Worm (Caenorhabditis elegans) whole organism, L1 larva: Measurements from ENCODE around the gene T05A8.8.

Source experiments
- C34B4.2 ChIP-seq: sonication (generic microtip); optimal IDR thresholded peaks from 2 replicates; lab custom pipeline; 2017; ENCODE audit warnings: mild to moderate bottlenecking, missing genetic modification characterization, missing compliant biosample characterization
- F16B12.6 ChIP-seq: fragments of 150-350 bp; optimal IDR thresholded peaks from 2 replicates; lab custom pipeline; 2014; ENCODE audit warnings: missing biosample characterization, missing genetic modification characterization
- aha-1 ChIP-seq: fragments of 150-350 bp; optimal IDR thresholded peaks from 2 replicates; lab custom pipeline; 2014; ENCODE audit warnings: missing biosample characterization, missing genetic modification characterization
- aly-2 ChIP-seq: fragments of 150-350 bp; optimal IDR thresholded peaks from 2 replicates; lab custom pipeline; 2014; ENCODE audit warnings: missing biosample characterization, missing genetic modification characterization
- ama-1 ChIP-seq: fragments of 150-350 bp; optimal IDR thresholded peaks from 2 replicates; lab custom pipeline; 2014
- ceh-63 ChIP-seq: fragments of 200-800 bp; sonication (Bioruptor generic); optimal IDR thresholded peaks from 2 replicates; lab custom pipeline; 2018; ENCODE audit warnings: mild to moderate bottlenecking, missing genetic modification characterization, missing compliant biosample characterization
- ceh-8 ChIP-seq: fragments of 200-800 bp; sonication (Bioruptor generic); optimal IDR thresholded peaks from 2 replicates; lab custom pipeline; 2018; ENCODE audit warnings: mild to moderate bottlenecking, missing genetic modification characterization, moderate library complexity, missing compliant biosample characterization
- ceh-82 ChIP-seq, 3 experiments: fragments of 150-350 bp in 1 of 3; sonication (generic microtip) in 2 of 3; optimal IDR thresholded peaks; 2 replicates each; lab custom pipeline; 2014 to 2017; ENCODE audit warnings: missing biosample characterization in 3 of 3, missing genetic modification characterization in 3 of 3
- dpl-1 ChIP-seq, 3 experiments: fragments of 150-350 bp in 2 of 3; sonication (generic microtip) in 1 of 3; optimal IDR thresholded peaks; 2 replicates each; lab custom pipeline; 2014 to 2017; ENCODE audit warnings: missing biosample characterization in 3 of 3, missing genetic modification characterization in 3 of 3, missing genetic modification reagents in 3 of 3
- efl-1 ChIP-seq, 4 experiments: fragments of 150-350 bp; optimal IDR thresholded peaks in 3 of 4; peaks in 1 of 4; 1 replicate in 1 of 4; 2 replicates in 3 of 4; lab custom pipeline; 2014; ENCODE audit warnings: missing biosample characterization in 2 of 4, missing genetic modification characterization in 2 of 4, missing genetic modification reagents in 2 of 4
- efl-3 ChIP-seq: fragments of 200-800 bp; sonication (Bioruptor generic); optimal IDR thresholded peaks from 2 replicates; lab custom pipeline; 2018; ENCODE audit warnings: mild to moderate bottlenecking, missing genetic modification characterization, missing compliant biosample characterization
- elt-2 ChIP-seq: sonication (generic microtip); optimal IDR thresholded peaks from 2 replicates; lab custom pipeline; 2016; ENCODE audit warnings: missing genetic modification characterization, mild to moderate bottlenecking, inconsistent platforms, missing compliant biosample characterization, missing genetic modification reagents
- fkh-10 ChIP-seq: sonication (generic microtip); optimal IDR thresholded peaks from 2 replicates; lab custom pipeline; 2017; ENCODE audit warnings: missing biosample characterization, missing genetic modification reagents, missing genetic modification characterization
- fkh-4 ChIP-seq: sonication (generic microtip); optimal IDR thresholded peaks from 2 replicates; lab custom pipeline; 2016; ENCODE audit warnings: missing compliant biosample characterization, missing genetic modification characterization, borderline replicate concordance
- fos-1 ChIP-seq: fragments of 150-350 bp; optimal IDR thresholded peaks from 2 replicates; lab custom pipeline; 2014; ENCODE audit warnings: missing biosample characterization, missing genetic modification characterization
- grh-1 ChIP-seq: fragments of 200-800 bp; sonication (Bioruptor generic); IDR thresholded peaks from 2 replicates; pipeline ENCODE4 v1.3.6; 2022; ENCODE audit warnings: missing genetic modification reagents, missing genetic modification characterization, missing compliant biosample characterization
- hpl-2 ChIP-seq: fragments of 150-350 bp; optimal IDR thresholded peaks from 2 replicates; lab custom pipeline; 2014; ENCODE audit warnings: missing biosample characterization, missing genetic modification reagents, missing genetic modification characterization
- irx-1 ChIP-seq: sonication (generic microtip); optimal IDR thresholded peaks from 2 replicates; lab custom pipeline; 2016; ENCODE audit warnings: missing genetic modification characterization, missing compliant biosample characterization
- isw-1 ChIP-seq: fragments of 200-800 bp; sonication (Bioruptor generic); IDR thresholded peaks from 2 replicates; pipeline ENCODE4 v1.3.6; 2022; ENCODE audit warnings: missing genetic modification characterization, missing compliant biosample characterization
- lin-14 ChIP-seq: fragments of 200-800 bp; sonication (Bioruptor generic); optimal IDR thresholded peaks from 2 replicates; lab custom pipeline; 2018; ENCODE audit warnings: mild to moderate bottlenecking, missing genetic modification characterization, moderate library complexity, missing compliant biosample characterization
- lin-15B ChIP-seq: fragments of 150-350 bp; sonication (generic microtip); optimal IDR thresholded peaks from 3 replicates; lab custom pipeline; 2014; ENCODE audit warnings: missing biosample characterization, missing genetic modification characterization
- lin-35 ChIP-seq, 2 experiments: fragments of 150-350 bp; optimal IDR thresholded peaks; 2 replicates each; lab custom pipeline; 2014; ENCODE audit warnings: missing biosample characterization in 2 of 2, missing genetic modification characterization in 2 of 2, missing genetic modification reagents in 2 of 2
- lir-3 ChIP-seq: sonication (generic microtip); optimal IDR thresholded peaks from 2 replicates; lab custom pipeline; 2016; ENCODE audit warnings: mild to moderate bottlenecking, missing genetic modification characterization, moderate library complexity, missing compliant biosample characterization; ENCODE audit not compliant: poor library complexity
- mdl-1 ChIP-seq, 2 experiments: fragments of 150-350 bp; optimal IDR thresholded peaks; 2 replicates each; lab custom pipeline; 2014 to 2017; ENCODE audit warnings: missing biosample characterization in 2 of 2, missing genetic modification characterization in 2 of 2, inconsistent platforms in 1 of 2
- mep-1 ChIP-seq: fragments of 150-350 bp; optimal IDR thresholded peaks from 2 replicates; lab custom pipeline; 2014; ENCODE audit warnings: missing biosample characterization, missing genetic modification characterization
- nhr-11 ChIP-seq: fragments of 150-350 bp; optimal IDR thresholded peaks from 2 replicates; lab custom pipeline; 2014; ENCODE audit warnings: missing biosample characterization, missing genetic modification characterization
- nhr-19 ChIP-seq: fragments of 200-800 bp; sonication (Bioruptor generic); conservative IDR thresholded peaks from 2 replicates; pipeline ENCODE4 v1.3.6; 2022; ENCODE audit warnings: missing genetic modification characterization, missing compliant biosample characterization
- nhr-20 ChIP-seq: sonication (generic microtip); optimal IDR thresholded peaks from 2 replicates; lab custom pipeline; 2016; ENCODE audit warnings: mild to moderate bottlenecking, missing genetic modification characterization, missing compliant biosample characterization
- nhr-28 ChIP-seq: fragments of 150-350 bp; optimal IDR thresholded peaks from 2 replicates; lab custom pipeline; 2014; ENCODE audit warnings: missing biosample characterization, missing genetic modification characterization
- nhr-47 ChIP-seq: sonication (generic microtip); optimal IDR thresholded peaks from 2 replicates; lab custom pipeline; 2016; ENCODE audit warnings: mild to moderate bottlenecking, missing genetic modification characterization, moderate library complexity, missing compliant biosample characterization
- nhr-76 ChIP-seq: sonication (generic microtip); optimal IDR thresholded peaks from 2 replicates; lab custom pipeline; 2017; ENCODE audit warnings: missing biosample characterization, missing genetic modification characterization
- nhr-84 ChIP-seq: sonication (generic microtip); optimal IDR thresholded peaks from 2 replicates; lab custom pipeline; 2017; ENCODE audit warnings: missing biosample characterization, missing genetic modification characterization
- pag-3 ChIP-seq: sonication (generic microtip); optimal IDR thresholded peaks from 2 replicates; lab custom pipeline; 2017; ENCODE audit warnings: missing genetic modification characterization, mild to moderate bottlenecking, missing compliant biosample characterization, antibody characterized with exemption, borderline replicate concordance; ENCODE audit not compliant: insufficient read depth
- skn-1 ChIP-seq: fragments of 150-350 bp; optimal IDR thresholded peaks from 2 replicates; lab custom pipeline; 2014; ENCODE audit warnings: missing biosample characterization, missing genetic modification characterization
- snpc-4 ChIP-seq: fragments of 150-350 bp; optimal IDR thresholded peaks from 2 replicates; lab custom pipeline; 2014; ENCODE audit warnings: missing biosample characterization, missing genetic modification characterization
- sox-4 ChIP-seq: sonication (generic microtip); optimal IDR thresholded peaks from 2 replicates; lab custom pipeline; 2016; ENCODE audit warnings: missing genetic modification characterization, missing compliant biosample characterization
- sup-37 ChIP-seq: fragments of 200-800 bp; sonication (Bioruptor generic); optimal IDR thresholded peaks from 2 replicates; lab custom pipeline; 2018; ENCODE audit warnings: mild to moderate bottlenecking, missing genetic modification characterization, missing compliant biosample characterization
- swsn-7 ChIP-seq: sonication (generic microtip); optimal IDR thresholded peaks from 2 replicates; lab custom pipeline; 2016; ENCODE audit warnings: missing genetic modification characterization, missing compliant biosample characterization
- tlp-1 ChIP-seq: fragments of 150-350 bp; optimal IDR thresholded peaks from 2 replicates; lab custom pipeline; 2014; ENCODE audit warnings: missing biosample characterization, missing genetic modification characterization
- unc-130 ChIP-seq: fragments of 150-350 bp; optimal IDR thresholded peaks from 2 replicates; lab custom pipeline; 2017; ENCODE audit warnings: missing biosample characterization, missing genetic modification characterization, inconsistent platforms
- unc-86 ChIP-seq: sonication (generic microtip); optimal IDR thresholded peaks from 2 replicates; lab custom pipeline; 2016; ENCODE audit warnings: missing genetic modification characterization, missing compliant biosample characterization
- vab-15 ChIP-seq: sonication (generic microtip); optimal IDR thresholded peaks from 2 replicates; lab custom pipeline; 2017; ENCODE audit warnings: missing genotype, mild to moderate bottlenecking, missing genetic modification characterization, missing compliant biosample characterization
- xbp-1 ChIP-seq: sonication (generic microtip); optimal IDR thresholded peaks from 2 replicates; lab custom pipeline; 2016; ENCODE audit warnings: missing genetic modification characterization, missing compliant biosample characterization
- zag-1 ChIP-seq: fragments of 150-350 bp; optimal IDR thresholded peaks from 2 replicates; lab custom pipeline; 2014; ENCODE audit warnings: missing biosample characterization, missing genetic modification characterization
- ztf-4 ChIP-seq: fragments of 150-350 bp; optimal IDR thresholded peaks from 2 replicates; lab custom pipeline; 2014; ENCODE audit warnings: missing biosample characterization, missing genetic modification characterization

The T05A8.8 gene

ce11 chrII:2781355-2781754 lies 44.9 kb downstream of the T05A8.8 start, which contains the start of gene F08D12.2:
Gene F08D12.2, plus strand, starts transcription at chrII:2781655.
- no peak for TF ChIP-seq snpc-4 (tag; lab: Kevin White, UChicago)
- TF ChIP-seq fos-1 = no peak
- no peak for TF ChIP-seq dpl-1 (GFP tag; optimal IDR thresholded peaks at IDR 0.05; lab: Kevin White, UChicago)
- no peak for TF ChIP-seq grh-1
- no peak for TF ChIP-seq zag-1 (tag; lab: Kevin White, UChicago)
- TF ChIP-seq, all 84 proteins: peak for 0

DNA sequence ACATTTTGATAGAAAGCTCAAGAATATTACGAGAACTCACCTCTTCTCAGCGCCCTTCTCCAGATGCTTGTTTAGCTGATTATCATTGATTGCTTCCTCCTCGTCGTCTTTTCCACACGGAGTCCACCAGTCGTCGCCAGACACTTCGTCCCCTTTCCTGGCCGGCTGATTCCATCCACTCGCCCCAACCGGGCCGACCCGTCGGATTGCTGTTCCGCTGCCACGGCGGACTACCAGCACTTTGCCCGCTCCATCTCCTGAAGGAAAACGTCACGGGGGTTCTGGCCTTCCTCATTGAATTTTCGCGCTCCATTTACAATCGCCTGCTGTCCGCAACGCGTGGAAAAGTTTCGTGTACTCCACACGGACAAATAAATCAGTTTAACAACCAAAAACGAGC lies 46.9 kb downstream of the T05A8.8 start:
- TF ChIP-seq lin-14 (no peak), F16B12.6 (tag; lab: Kevin White, UChicago) (no peak), nhr-20 (tag; lab: Kevin White, UChicago) (no peak), swsn-7 (tag; lab: Kevin White, UChicago) (no peak)

DNA sequence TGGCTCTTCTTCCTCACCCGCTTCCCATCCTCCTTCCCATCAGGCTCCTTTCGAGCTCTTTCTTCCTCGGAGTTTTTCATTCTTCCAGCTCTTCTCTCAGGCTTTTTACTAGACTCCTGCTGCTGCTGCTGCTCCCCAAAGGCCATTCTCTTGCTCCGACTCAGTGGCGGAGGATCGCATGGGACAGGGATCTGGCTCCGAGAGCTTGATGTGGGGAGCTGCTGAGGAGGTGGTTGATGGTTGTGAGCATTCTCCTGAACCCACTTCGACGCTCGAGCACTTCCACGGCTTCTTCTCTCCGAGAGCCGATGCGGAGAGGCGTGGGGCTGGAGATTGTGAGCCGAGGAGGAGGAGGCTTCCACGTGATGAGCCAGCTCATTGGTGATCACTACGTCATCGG lies 49.3 kb downstream of the T05A8.8 start:
- TF ChIP-seq efl-1 (optimal IDR thresholded peaks at IDR 0.05; lab: Kevin White, UChicago) (no peak), efl-1 (GFP tag; optimal IDR thresholded peaks at IDR 0.05 in 1 of 2; lab: Kevin White, UChicago) (peak in 1 of 2 experiments; percentile 49), unc-86 (tag; lab: Kevin White, UChicago) (no peak)

DNA sequence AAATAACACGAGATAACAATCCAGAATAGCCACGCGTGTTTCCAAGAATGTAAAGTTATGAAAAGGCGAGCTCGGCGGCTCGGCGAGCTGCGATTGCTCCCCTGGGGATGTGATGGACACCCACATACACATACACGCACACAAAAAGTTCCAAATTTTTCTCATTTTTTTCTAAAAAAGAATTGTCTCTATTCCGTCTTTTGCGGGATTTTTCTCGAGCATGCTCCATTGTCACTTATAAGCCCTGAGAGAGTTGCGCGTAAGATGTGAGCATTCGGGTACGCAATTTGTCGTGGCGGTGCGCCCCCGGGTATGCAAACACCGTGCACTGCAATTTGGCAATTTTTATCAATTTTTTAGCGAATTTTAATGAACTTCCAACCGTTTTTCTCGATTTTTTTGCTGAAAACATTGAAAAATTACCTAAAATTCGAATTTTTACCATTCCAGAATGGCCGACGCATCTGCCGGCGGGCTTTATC lies 50.6 kb downstream of the T05A8.8 start, which contains the start of the genes F08D12.12 and srpa-72:
F08D12.12 (minus strand) TSS at position 51 of the 482 bp plus-strand sequence.
srpa-72 (plus strand) TSS at position 451 of the 482 bp plus-strand sequence.
- TF ChIP-seq fkh-4 = no peak
- TF ChIP-seq elt-2 (tag; lab: Kevin White, UChicago) = no peak
- no peak for TF ChIP-seq ceh-63 (GFP tag; lab: Kevin White, UChicago)
- TF ChIP-seq F16B12.6 (tag; lab: Kevin White, UChicago) = peak; percentile 91
- TF ChIP-seq lin-15B (tag; lab: Kevin White, UChicago) = peak; percentile 15
- TF ChIP-seq ceh-82 (tag; optimal IDR thresholded peaks at IDR 0.05; lab: Kevin White, UChicago) = peak in 2 of 3 experiments; percentile 27 to 41
- peak; percentile 23 for TF ChIP-seq nhr-19 (GFP tag; lab: Robert Waterston, UW)
- peak; percentile 29 to 61 for TF ChIP-seq lin-35 (GFP tag; optimal IDR thresholded peaks at IDR 0.05; lab: Kevin White, UChicago)
- TF ChIP-seq irx-1 = no peak
- no peak for TF ChIP-seq C34B4.2 (tag; lab: Kevin White, UChicago)
- TF ChIP-seq nhr-11 (tag; lab: Kevin White, UChicago) = no peak
- TF ChIP-seq lir-3 (tag; lab: Kevin White, UChicago) = no peak
- TF ChIP-seq zag-1 (tag; lab: Kevin White, UChicago) = no peak
- no peak for TF ChIP-seq aly-2 (tag; lab: Kevin White, UChicago)
- peak; percentile 18; the same call in 1 of the 2 replicates for TF ChIP-seq isw-1 (GFP tag; lab: Robert Waterston, UW)
- peak; percentile 26 for TF ChIP-seq vab-15 (tag; lab: Kevin White, UChicago)
- TF ChIP-seq ceh-8 (GFP tag; lab: Kevin White, UChicago) = no peak
- no peak for TF ChIP-seq aha-1 (tag; lab: Kevin White, UChicago)
- peak; percentile 56 to 60 for TF ChIP-seq efl-1 (optimal IDR thresholded peaks at IDR 0.05; lab: Kevin White, UChicago)
- peak; percentile 53 to 95 for TF ChIP-seq efl-1 (GFP tag; optimal IDR thresholded peaks at IDR 0.05 in 1 of 2; lab: Kevin White, UChicago)
- no peak for TF ChIP-seq nhr-20 (tag; lab: Kevin White, UChicago)
- peak; percentile 23 to 57 (median 57) for TF ChIP-seq dpl-1 (GFP tag; optimal IDR thresholded peaks at IDR 0.05; lab: Kevin White, UChicago)
- no peak for TF ChIP-seq ama-1 (lab: Kevin White, UChicago)
- no peak for TF ChIP-seq nhr-76 (tag; lab: Kevin White, UChicago)
- no peak for TF ChIP-seq skn-1
- no peak for TF ChIP-seq nhr-28 (tag; lab: Kevin White, UChicago)
- no peak for TF ChIP-seq sup-37 (GFP tag; lab: Kevin White, UChicago)
- no peak for TF ChIP-seq hpl-2 (GFP tag; lab: Kevin White, UChicago)
- peak; percentile 27 for TF ChIP-seq xbp-1 (tag; lab: Kevin White, UChicago)
- TF ChIP-seq snpc-4 (tag; lab: Kevin White, UChicago) = no peak
- TF ChIP-seq pag-3 (tag; lab: Kevin White, UChicago) = no peak
- no peak for TF ChIP-seq ztf-4 (tag; lab: Kevin White, UChicago)
- TF ChIP-seq mdl-1 (tag; optimal IDR thresholded peaks at IDR 0.05; lab: Kevin White, UChicago) = peak in 1 of 2 experiments; percentile 18
- TF ChIP-seq efl-3 (GFP tag; lab: Kevin White, UChicago) = no peak
- no peak for TF ChIP-seq tlp-1 (tag; lab: Kevin White, UChicago)
- peak; percentile 64 for TF ChIP-seq unc-130 (tag; lab: Kevin White, UChicago)
- no peak for TF ChIP-seq grh-1
- no peak for TF ChIP-seq sox-4 (tag; lab: Kevin White, UChicago)
- no peak for TF ChIP-seq nhr-47
- no peak for TF ChIP-seq nhr-84 (tag; lab: Kevin White, UChicago)
- TF ChIP-seq fkh-10 (GFP tag; lab: Kevin White, UChicago) = no peak
- TF ChIP-seq mep-1 (tag; lab: Kevin White, UChicago) = no peak
